Worm (Caenorhabditis elegans): Measurements from ENCODE around the gene cal-4.

DNA sequence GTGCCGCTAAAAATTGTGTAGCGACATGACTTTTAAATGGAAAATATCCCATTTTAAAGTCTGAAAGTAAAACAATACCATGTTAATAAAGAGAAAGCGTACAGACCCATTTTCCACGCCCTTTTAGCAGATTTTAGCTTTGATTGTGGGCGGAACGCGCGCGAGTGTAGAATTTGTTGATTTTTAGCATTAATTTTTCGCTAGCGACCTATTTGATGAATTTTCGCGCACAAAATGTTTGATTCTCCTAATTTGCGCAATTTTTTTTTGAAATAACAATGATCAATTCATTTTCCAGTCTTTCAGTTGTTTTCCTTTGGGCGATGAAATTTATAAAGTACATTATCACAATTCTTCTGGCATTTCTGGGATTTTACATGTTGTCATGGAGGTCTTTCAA is 12.4 kb downstream of the cal-4 start, which contains the start of gene T07G12.3:
- no peak for TF ChIP-seq zag-1 (tag; optimal IDR thresholded peaks at IDR 0.05)
- TF ChIP-seq tbx-2 (tag; optimal IDR thresholded peaks at IDR 0.05): no peak
- TF ChIP-seq ztf-11 (tag; optimal IDR thresholded peaks at IDR 0.05): no peak
- no peak for TF ChIP-seq pqm-1 (tag; optimal IDR thresholded peaks at IDR 0.05)
- TF ChIP-seq ZK546.5 (tag; optimal IDR thresholded peaks at IDR 0.05): no peak
- no peak for TF ChIP-seq egl-27 (tag; optimal IDR thresholded peaks at IDR 0.05)
- TF ChIP-seq mdl-1 (tag; optimal IDR thresholded peaks at IDR 0.05): no peak
- TF ChIP-seq ceh-82 (tag; optimal IDR thresholded peaks at IDR 0.05): no peak
- no peak for TF ChIP-seq aly-2 (tag; optimal IDR thresholded peaks at IDR 0.05)
- no peak for TF ChIP-seq unc-62 (GFP tag; optimal IDR thresholded peaks at IDR 0.05)
- TF ChIP-seq nhr-12 (tag; optimal IDR thresholded peaks at IDR 0.05): no peak

Measured in whole organism, L3 larva.